7 worm cellular contexts compared by ENCODE assay signal in the genomic region with DNA sequence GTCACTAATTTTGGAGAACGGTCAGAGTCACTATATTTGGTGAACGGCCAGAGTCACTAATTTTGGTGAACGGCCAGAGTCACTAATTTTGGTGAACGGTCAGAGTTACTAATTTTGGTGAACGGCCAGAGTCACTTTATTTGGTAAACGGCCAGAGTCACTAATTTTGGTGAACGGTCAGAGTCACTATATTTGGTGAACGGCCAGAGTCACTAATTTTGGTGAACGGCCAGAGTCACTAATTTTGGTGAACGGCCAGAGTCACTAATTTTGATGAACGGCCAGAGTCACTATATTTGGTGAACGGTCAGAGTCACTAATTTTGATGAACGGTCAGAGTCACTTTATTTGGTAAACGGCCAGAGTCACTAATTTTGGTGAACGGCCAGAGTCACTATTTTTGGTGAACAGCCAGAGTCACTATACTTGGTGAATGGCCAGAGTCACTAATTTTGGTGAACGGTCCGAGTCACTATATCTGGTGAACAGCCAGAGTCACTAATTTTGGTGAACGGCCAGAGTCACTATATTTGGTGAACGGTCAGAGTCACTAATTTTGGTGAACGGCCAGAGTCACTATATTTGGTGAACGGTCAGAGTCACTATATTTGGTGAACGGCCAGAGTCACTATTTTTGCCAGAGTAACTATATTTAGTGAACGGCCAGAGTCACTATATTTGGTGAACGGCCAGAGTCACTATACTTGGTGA.
TF ChIP-seq lines count a peak whose summit lies in the region.

No protein-coding gene starts in this region.

TF ChIP-seq in whole organism, L1 larva, 84 proteins besides CTCF, POLR2A, EP300 and RAD21:
- TF ChIP-seq ceh-63 (GFP tag; optimal IDR thresholded peaks at IDR 0.05; lab: Kevin White, UChicago) (peak; percentile 46), ceh-8 (GFP tag; optimal IDR thresholded peaks at IDR 0.05; lab: Kevin White, UChicago) (peak; percentile 35)

TF ChIP-seq in whole organism, L3 larva, 47 proteins besides CTCF, POLR2A, EP300 and RAD21:
- TF ChIP-seq lsy-12 (tag; optimal IDR thresholded peaks at IDR 0.05; lab: Kevin White, UChicago) (peak; percentile 67), nhr-43 (tag; optimal IDR thresholded peaks at IDR 0.05; lab: Kevin White, UChicago; ENCODE audit: poor library complexity, severe bottlenecking) (peak; percentile 10)

TF ChIP-seq in whole organism, L4 larva, 104 proteins besides CTCF, POLR2A, EP300 and RAD21:
- peak; percentile 17 for TF ChIP-seq mxl-3 (GFP tag; optimal IDR thresholded peaks at IDR 0.05; lab: Kevin White, UChicago)
- peak; percentile 4 for TF ChIP-seq lir-3 (tag; optimal IDR thresholded peaks at IDR 0.05; lab: Kevin White, UChicago)
- peak; percentile 13 for TF ChIP-seq gei-8 (GFP tag; optimal IDR thresholded peaks at IDR 0.05; lab: Kevin White, UChicago)
- TF ChIP-seq hlh-11 (tag; optimal IDR thresholded peaks at IDR 0.05; lab: Kevin White, UChicago), result peak; percentile 10

TF ChIP-seq in whole organism, early embryonic, 17 proteins besides CTCF, POLR2A, EP300 and RAD21:
- TF ChIP-seq tra-4 (tag; optimal IDR thresholded peaks at IDR 0.05; lab: Kevin White, UChicago) (peak; percentile 53), ceh-13 (GFP tag; optimal IDR thresholded peaks at IDR 0.05; lab: Kevin White, UChicago) (peak; percentile 25), ets-7 (tag; optimal IDR thresholded peaks at IDR 0.05; lab: Kevin White, UChicago) (peak; percentile 34), ceh-36 (tag; optimal IDR thresholded peaks at IDR 0.05; lab: Kevin White, UChicago) (peak; percentile 12), hmg-4 (GFP tag; optimal IDR thresholded peaks at IDR 0.05; lab: Kevin White, UChicago) (peak; percentile 74)

TF ChIP-seq in whole organism, late embryonic, 69 proteins besides CTCF, POLR2A, EP300 and RAD21 (continues in another document):
- TF ChIP-seq lim-6 (tag; optimal IDR thresholded peaks at IDR 0.05; lab: Kevin White, UChicago), result peak; percentile 47
- TF ChIP-seq ceh-6 (GFP tag; optimal IDR thresholded peaks at IDR 0.05; lab: Kevin White, UChicago), result peak; percentile 18
- TF ChIP-seq zip-5 (tag; optimal IDR thresholded peaks at IDR 0.05; lab: Kevin White, UChicago), result peak; percentile 7
- peak; percentile 24 for TF ChIP-seq npax-4 (tag; optimal IDR thresholded peaks at IDR 0.05; lab: Kevin White, UChicago)
- TF ChIP-seq dmd-4 (tag; optimal IDR thresholded peaks at IDR 0.05; lab: Kevin White, UChicago; ENCODE audit: borderline replicate concordance), result peak; percentile 91
- TF ChIP-seq tbx-2 (tag; optimal IDR thresholded peaks at IDR 0.05; lab: Kevin White, UChicago), result peak; percentile 49
- TF ChIP-seq sdc-2 (tag; optimal IDR thresholded peaks at IDR 0.05; lab: Kevin White, UChicago), result peak; percentile 11
- TF ChIP-seq ceh-19 (GFP tag; optimal IDR thresholded peaks at IDR 0.05; lab: Kevin White, UChicago), result peak; percentile 81
- peak; percentile 45 for TF ChIP-seq pqm-1 (tag; optimal IDR thresholded peaks at IDR 0.05; lab: Kevin White, UChicago)
- TF ChIP-seq pag-3 (tag; optimal IDR thresholded peaks at IDR 0.05; lab: Kevin White, UChicago; ENCODE audit: borderline replicate concordance), result peak; percentile 87
- TF ChIP-seq fkh-6 (tag; optimal IDR thresholded peaks at IDR 0.05; lab: Kevin White, UChicago), result peak; percentile 71
- TF ChIP-seq sox-4 (tag; optimal IDR thresholded peaks at IDR 0.05; lab: Kevin White, UChicago), result peak; percentile 29
- TF ChIP-seq hlh-6 (tag; optimal IDR thresholded peaks at IDR 0.05; lab: Kevin White, UChicago), result peak; percentile 78
- peak; percentile 35 for TF ChIP-seq C08G9.2 (tag; optimal IDR thresholded peaks at IDR 0.05; lab: Kevin White, UChicago)
- TF ChIP-seq ceh-48 (tag; optimal IDR thresholded peaks at IDR 0.05; lab: Kevin White, UChicago), result peak; percentile 31
- TF ChIP-seq elt-4 (tag; optimal IDR thresholded peaks at IDR 0.05; lab: Kevin White, UChicago), result peak; percentile 68
- peak; percentile 22 for TF ChIP-seq ceh-9 (tag; optimal IDR thresholded peaks at IDR 0.05; lab: Kevin White, UChicago)
- peak; percentile 41 for TF ChIP-seq C38D4.7 (GFP tag; optimal IDR thresholded peaks at IDR 0.05; lab: Kevin White, UChicago)
- peak; percentile 54 for TF ChIP-seq gmeb-2 (tag; optimal IDR thresholded peaks at IDR 0.05; lab: Kevin White, UChicago)
- peak; percentile 2 for TF ChIP-seq ets-4 (tag; optimal IDR thresholded peaks at IDR 0.05; lab: Kevin White, UChicago)
- TF ChIP-seq Y22D7AL.16 (tag; optimal IDR thresholded peaks at IDR 0.05; lab: Kevin White, UChicago), result peak; percentile 1
- peak; percentile 45 for TF ChIP-seq ztf-16 (tag; optimal IDR thresholded peaks at IDR 0.05; lab: Kevin White, UChicago)

TF ChIP-seq in whole organism, mixed stage, embryonic, 35 proteins besides CTCF, POLR2A, EP300 and RAD21:
- peak; percentile 20 for TF ChIP-seq cnd-1 (tag; optimal IDR thresholded peaks at IDR 0.05; lab: Kevin White, UChicago)
- peak; percentile 12 for TF ChIP-seq mls-2 (tag; optimal IDR thresholded peaks at IDR 0.05; lab: Kevin White, UChicago)
- peak; percentile 26 for TF ChIP-seq ceh-43 (GFP tag; optimal IDR thresholded peaks at IDR 0.05; lab: Kevin White, UChicago)
- peak; percentile 71 for TF ChIP-seq drap-1 (GFP tag; optimal IDR thresholded peaks at IDR 0.05; lab: Kevin White, UChicago)
- peak; percentile 4 for TF ChIP-seq bed-3 (GFP tag; optimal IDR thresholded peaks at IDR 0.05; lab: Kevin White, UChicago)
- peak; percentile 61 for TF ChIP-seq M03D4.4 (tag; optimal IDR thresholded peaks at IDR 0.05; lab: Kevin White, UChicago)
- TF ChIP-seq ceh-83 (GFP tag; optimal IDR thresholded peaks at IDR 0.05; lab: Kevin White, UChicago), result peak; percentile 90
- TF ChIP-seq sptf-1 (tag; optimal IDR thresholded peaks at IDR 0.05; lab: Kevin White, UChicago), result peak; percentile 27
- peak; percentile 69 for TF ChIP-seq tbx-8 (GFP tag; optimal IDR thresholded peaks at IDR 0.05; lab: Kevin White, UChicago)

TF ChIP-seq in whole organism, young adult, 124 proteins besides CTCF, POLR2A, EP300 and RAD21:
- TF ChIP-seq F55B11.4 (tag; optimal IDR thresholded peaks at IDR 0.05; lab: Kevin White, UChicago; ENCODE audit: borderline replicate concordance, insufficient read depth) (peak; percentile 42), die-1 (tag; optimal IDR thresholded peaks at IDR 0.05; lab: Kevin White, UChicago) (peak; percentile 48), ceh-79 (tag; optimal IDR thresholded peaks at IDR 0.05; lab: Kevin White, UChicago) (peak; percentile 72), lin-54 (GFP tag; optimal IDR thresholded peaks at IDR 0.05; lab: Kevin White, UChicago) (peak; percentile 5), nhr-179 (tag; optimal IDR thresholded peaks at IDR 0.05; lab: Kevin White, UChicago) (peak; percentile 15), F57A8.1 (GFP tag; optimal IDR thresholded peaks at IDR 0.05; lab: Kevin White, UChicago) (peak; percentile 52), sptf-2 (GFP tag; optimal IDR thresholded peaks at IDR 0.05; lab: Kevin White, UChicago) (peak; percentile 61), nhr-27 (tag; optimal IDR thresholded peaks at IDR 0.05; lab: Kevin White, UChicago) (peak; percentile 51), athp-1 (tag; optimal IDR thresholded peaks at IDR 0.05; lab: Kevin White, UChicago) (peak; percentile 10), rec-8 (tag; optimal IDR thresholded peaks at IDR 0.05; lab: Kevin White, UChicago) (peak; percentile 3 to 18), fkh-3 (tag; optimal IDR thresholded peaks at IDR 0.05; lab: Kevin White, UChicago) (peak; percentile 57), hlh-12 (tag; optimal IDR thresholded peaks at IDR 0.05; lab: Kevin White, UChicago) (peak; percentile 58), ets-4 (GFP tag; optimal IDR thresholded peaks at IDR 0.05; lab: Kevin White, UChicago) (peak; percentile 76), ztf-22 (GFP tag; optimal IDR thresholded peaks at IDR 0.05; lab: Kevin White, UChicago) (peak; percentile 80)
